Worm (Caenorhabditis elegans): ENCODE data around the gene nmur-2.

DNA sequence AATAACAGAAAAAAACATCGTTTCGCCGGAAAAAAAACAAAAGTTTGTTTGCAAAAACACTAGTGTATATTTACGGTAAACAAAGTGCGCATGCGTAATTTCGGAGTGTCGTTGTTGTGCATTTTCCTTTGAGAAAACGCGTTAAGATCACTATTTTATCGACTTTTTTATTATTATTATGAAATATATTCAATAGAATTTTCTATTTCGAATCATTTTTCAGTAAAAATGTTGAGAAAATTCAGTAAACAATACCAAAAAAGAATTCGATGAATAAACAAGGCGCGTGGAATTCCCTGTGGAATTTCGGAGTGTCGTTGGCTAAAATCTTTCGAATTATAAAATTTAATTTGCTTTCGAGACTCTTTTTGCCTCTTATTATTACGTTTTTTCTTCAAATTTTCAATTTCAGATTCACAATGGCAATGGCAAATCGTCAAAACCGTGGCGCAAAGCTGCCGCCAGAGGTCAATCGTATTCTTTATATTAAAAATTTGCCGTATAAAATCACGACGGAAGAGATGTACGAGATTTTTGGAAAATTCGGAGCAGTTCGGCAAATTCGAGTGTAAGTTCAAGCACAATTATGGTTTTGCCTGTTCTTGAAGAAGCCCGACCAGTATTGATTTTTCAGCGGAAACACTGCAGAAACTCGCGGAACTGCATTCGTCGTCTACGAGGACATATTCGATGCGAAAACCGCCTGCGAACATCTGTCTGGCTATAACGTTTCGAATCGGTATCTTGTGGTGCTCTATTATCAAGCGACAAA lies 26.6 kb downstream of the nmur-2 start, which contains the start of the genes luc-7L3 and sftb-6:
- TF ChIP-seq mab-5 (tag; optimal IDR thresholded peaks at IDR 0.05) (peak; percentile 16), mls-2 (tag; optimal IDR thresholded peaks at IDR 0.05) (no peak), pha-4 (tag; optimal IDR thresholded peaks at IDR 0.05) (no peak), elt-1 (tag; optimal IDR thresholded peaks at IDR 0.05; ENCODE audit: borderline replicate concordance, insufficient read depth) (no peak), drap-1 (GFP tag; optimal IDR thresholded peaks at IDR 0.05) (no peak), unc-39 (tag; optimal IDR thresholded peaks at IDR 0.05) (no peak), nhr-76 (tag; optimal IDR thresholded peaks at IDR 0.05) (no peak), blmp-1 (tag; optimal IDR thresholded peaks at IDR 0.05) (no peak), sptf-1 (tag; optimal IDR thresholded peaks at IDR 0.05) (no peak), lsy-2 (tag; optimal IDR thresholded peaks at IDR 0.05) (peak; percentile 48)
